Fruit fly (Drosophila melanogaster) whole organism: ENCODE measurements around the gene Oli.

Experiments used
- CG8478 ChIP-seq: fragments of >200 bp; optimal IDR thresholded peaks from 2 replicates; lab custom pipeline; 2018; ENCODE audit warnings: inconsistent platforms
- Dll ChIP-seq: fragments of >200 bp; optimal IDR thresholded peaks from 2 replicates; lab custom pipeline; 2017
- EcR ChIP-seq, 2 experiments: fragments of >200 bp; optimal IDR thresholded peaks; 2 replicates each; lab custom pipeline; 2017; ENCODE audit warnings: missing biosample characterization in 2 of 2, missing genetic modification characterization in 2 of 2, missing genetic modification reagents in 2 of 2
- pan ChIP-seq: fragments of >200 bp; optimal IDR thresholded peaks from 2 replicates; lab custom pipeline; 2017
- psq ChIP-seq: fragments of >200 bp; optimal IDR thresholded peaks from 2 replicates; lab custom pipeline; 2017
- usp ChIP-seq: fragments of >200 bp; optimal IDR thresholded peaks from 2 replicates; lab custom pipeline; 2017; ENCODE audit warnings: missing biosample characterization, missing genetic modification characterization, mixed read lengths

dm6 chr2L:17621194-17621593 lies 32.2 kb downstream of the Oli start:
- TF ChIP-seq EcR (GFP tag; optimal IDR thresholded peaks at IDR 0.05; lab: Kevin White, UChicago) (no peak), pan (no peak), psq (lab: Kevin White, UChicago) (no peak), Dll (lab: Kevin White, UChicago) (no peak), usp (GFP tag; lab: Kevin White, UChicago) (no peak), CG8478 (lab: Kevin White, UChicago) (no peak)
